Worm (Caenorhabditis elegans): ENCODE measurements around the gene dhps-1.

The dhps-1 gene

DNA sequence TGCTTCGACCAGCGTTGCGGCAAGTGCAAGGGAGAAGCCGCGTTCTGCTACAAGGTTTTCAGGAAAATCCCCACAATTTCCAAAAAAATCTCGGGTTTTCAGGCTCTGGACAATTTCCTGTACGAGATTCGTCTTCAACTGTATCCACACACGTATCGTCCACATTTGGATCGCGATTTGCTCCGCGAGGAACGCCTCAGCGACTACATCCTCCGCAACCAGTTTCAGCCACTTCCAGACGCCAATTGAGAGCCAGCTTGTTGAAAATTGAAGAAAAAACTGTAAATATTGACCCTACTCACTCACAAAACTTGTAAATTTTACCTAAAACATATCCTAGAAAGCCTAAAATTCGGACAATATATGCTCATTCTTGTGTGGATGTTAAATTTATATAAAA lies 28.0 kb upstream of the dhps-1 start:
- TF ChIP-seq mep-1 (tag; optimal IDR thresholded peaks at IDR 0.05) (no peak), mls-2 (tag; optimal IDR thresholded peaks at IDR 0.05) (no peak), drap-1 (GFP tag; optimal IDR thresholded peaks at IDR 0.05) (no peak), tbx-8 (GFP tag; optimal IDR thresholded peaks at IDR 0.05) (no peak), lin-32 (GFP tag; optimal IDR thresholded peaks at IDR 0.05) (no peak), lsy-2 (tag; optimal IDR thresholded peaks at IDR 0.05) (no peak), ham-2 (GFP tag; optimal IDR thresholded peaks at IDR 0.05) (no peak), mab-5 (tag; optimal IDR thresholded peaks at IDR 0.05) (no peak), pha-4 (tag; optimal IDR thresholded peaks at IDR 0.05) (no peak), unc-120 (tag; optimal IDR thresholded peaks at IDR 0.05; ENCODE audit: poor library complexity, severe bottlenecking) (no peak), sptf-1 (tag; optimal IDR thresholded peaks at IDR 0.05) (no peak), elt-3 (tag; optimal IDR thresholded peaks at IDR 0.05) (no peak), M03D4.4 (tag; optimal IDR thresholded peaks at IDR 0.05) (no peak), sem-2 (GFP tag; optimal IDR thresholded peaks at IDR 0.05) (no peak), ceh-39 (tag; optimal IDR thresholded peaks at IDR 0.05) (no peak), hlh-1 (tag; optimal IDR thresholded peaks at IDR 0.05) (no peak), unc-39 (tag; optimal IDR thresholded peaks at IDR 0.05) (no peak), elt-1 (tag; optimal IDR thresholded peaks at IDR 0.05; ENCODE audit: borderline replicate concordance, insufficient read depth) (no peak), nhr-237 (tag; optimal IDR thresholded peaks at IDR 0.05) (no peak)

DNA sequence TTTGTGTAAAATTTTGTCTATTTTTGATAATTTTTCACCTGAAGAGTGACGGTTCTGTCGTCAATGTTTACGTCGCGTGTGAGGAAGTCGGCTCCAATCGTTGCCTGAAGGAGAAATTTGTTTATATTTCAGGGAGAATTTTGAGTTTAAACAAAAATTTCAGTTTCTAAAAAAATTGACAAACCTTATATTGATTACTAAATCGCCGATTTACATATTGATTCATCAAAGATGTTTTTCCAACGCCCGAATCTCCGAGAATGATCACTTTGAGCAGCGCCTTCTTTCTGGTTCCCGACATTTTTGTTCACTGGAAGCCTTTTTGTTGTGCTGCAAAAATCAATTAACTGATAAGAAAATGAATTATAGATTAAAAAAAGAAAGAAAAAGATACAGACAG lies 26.2 kb upstream of the dhps-1 start, which contains the start of gene rab-7:
TSS of gene rab-7 (minus strand) at position 330 of the 400 bp plus-strand sequence.
- no peak for TF ChIP-seq cnd-1 (tag; optimal IDR thresholded peaks at IDR 0.05)
- TF ChIP-seq ham-2 (GFP tag; optimal IDR thresholded peaks at IDR 0.05), result no peak
- TF ChIP-seq flh-1 (GFP tag; optimal IDR thresholded peaks at IDR 0.05), result no peak

DNA sequence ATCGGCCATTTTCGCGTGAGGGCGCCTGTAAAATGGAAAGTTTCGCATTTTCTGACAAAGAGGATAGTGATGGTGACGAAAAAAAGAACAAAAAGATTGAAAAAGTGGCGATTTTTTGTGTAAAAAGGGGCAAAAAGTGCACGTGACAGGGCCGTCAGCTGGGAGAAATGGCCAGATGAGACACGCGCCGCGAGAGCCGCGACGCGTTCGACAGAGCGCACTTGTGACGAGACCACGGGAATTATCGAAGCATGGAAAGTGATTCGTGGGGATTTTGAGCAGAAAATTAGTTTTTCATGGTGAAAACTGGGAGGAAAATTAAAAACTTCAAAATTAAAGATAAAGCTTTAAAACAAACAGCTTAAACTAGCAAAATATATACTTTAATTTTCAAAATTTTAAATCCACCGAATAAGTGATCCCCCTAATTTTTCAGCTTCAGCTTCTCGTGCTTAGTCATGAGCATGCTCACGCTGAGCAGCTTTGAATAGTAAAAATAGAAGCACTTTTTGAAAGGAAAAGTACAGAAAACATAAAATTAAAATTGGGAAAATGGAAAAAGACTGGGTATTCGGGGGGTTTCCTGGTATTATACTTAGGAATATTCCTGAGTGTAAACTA lies 25.2 kb upstream of the dhps-1 start, which contains the start of gene W03C9.5:
TSS of gene W03C9.5 (minus strand) at position 38 of the 621 bp plus-strand sequence.
- TF ChIP-seq unc-62 (GFP tag; optimal IDR thresholded peaks at IDR 0.05) (peak; percentile 68), cnd-1 (tag; optimal IDR thresholded peaks at IDR 0.05) (peak; percentile 88), lsy-2 (tag; optimal IDR thresholded peaks at IDR 0.05) (peak; percentile 85), ceh-39 (tag; optimal IDR thresholded peaks at IDR 0.05) (peak; percentile 77), ces-1 (GFP tag; optimal IDR thresholded peaks at IDR 0.05) (peak; percentile 82), lin-32 (GFP tag; optimal IDR thresholded peaks at IDR 0.05) (peak; percentile 75), pha-4 (tag; optimal IDR thresholded peaks at IDR 0.05) (peak; percentile 89), hlh-1 (tag; optimal IDR thresholded peaks at IDR 0.05) (peak; percentile 83), blmp-1 (tag; optimal IDR thresholded peaks at IDR 0.05) (no peak), tbx-8 (GFP tag; optimal IDR thresholded peaks at IDR 0.05) (peak; percentile 57), nhr-237 (tag; optimal IDR thresholded peaks at IDR 0.05) (peak; percentile 96), ham-2 (GFP tag; optimal IDR thresholded peaks at IDR 0.05) (peak; percentile 55), nhr-28 (tag; optimal IDR thresholded peaks at IDR 0.05) (no peak), nhr-2 (tag; optimal IDR thresholded peaks at IDR 0.05) (no peak), mab-5 (tag; optimal IDR thresholded peaks at IDR 0.05) (no peak), M03D4.4 (tag; optimal IDR thresholded peaks at IDR 0.05) (peak; percentile 76), ztf-11 (tag; optimal IDR thresholded peaks at IDR 0.05) (peak; percentile 41), unc-120 (tag; optimal IDR thresholded peaks at IDR 0.05; ENCODE audit: poor library complexity, severe bottlenecking) (peak; percentile 88), ceh-83 (GFP tag; optimal IDR thresholded peaks at IDR 0.05) (peak; percentile 61), flh-1 (GFP tag; optimal IDR thresholded peaks at IDR 0.05) (peak; percentile 28), snpc-4 (tag; optimal IDR thresholded peaks at IDR 0.05) (no peak), sptf-1 (tag; optimal IDR thresholded peaks at IDR 0.05) (peak; percentile 90), mls-2 (tag; optimal IDR thresholded peaks at IDR 0.05) (peak; percentile 88), unc-39 (tag; optimal IDR thresholded peaks at IDR 0.05) (no peak), bed-3 (GFP tag; optimal IDR thresholded peaks at IDR 0.05) (peak; percentile 49), drap-1 (GFP tag; optimal IDR thresholded peaks at IDR 0.05) (peak; percentile 87), mep-1 (tag; optimal IDR thresholded peaks at IDR 0.05) (peak; percentile 86), nhr-12 (tag; optimal IDR thresholded peaks at IDR 0.05) (no peak), elt-3 (tag; optimal IDR thresholded peaks at IDR 0.05) (no peak), nhr-76 (tag; optimal IDR thresholded peaks at IDR 0.05) (no peak), elt-1 (tag; optimal IDR thresholded peaks at IDR 0.05; ENCODE audit: borderline replicate concordance, insufficient read depth) (no peak), ceh-43 (GFP tag; optimal IDR thresholded peaks at IDR 0.05) (no peak), lin-13 (tag; optimal IDR thresholded peaks at IDR 0.05) (peak; percentile 96), zip-8 (tag; optimal IDR thresholded peaks at IDR 0.05) (no peak), sem-2 (GFP tag; optimal IDR thresholded peaks at IDR 0.05) (peak; percentile 61)
